Fruit fly (Drosophila melanogaster): ENCODE data around the gene CG46311.

DNA sequence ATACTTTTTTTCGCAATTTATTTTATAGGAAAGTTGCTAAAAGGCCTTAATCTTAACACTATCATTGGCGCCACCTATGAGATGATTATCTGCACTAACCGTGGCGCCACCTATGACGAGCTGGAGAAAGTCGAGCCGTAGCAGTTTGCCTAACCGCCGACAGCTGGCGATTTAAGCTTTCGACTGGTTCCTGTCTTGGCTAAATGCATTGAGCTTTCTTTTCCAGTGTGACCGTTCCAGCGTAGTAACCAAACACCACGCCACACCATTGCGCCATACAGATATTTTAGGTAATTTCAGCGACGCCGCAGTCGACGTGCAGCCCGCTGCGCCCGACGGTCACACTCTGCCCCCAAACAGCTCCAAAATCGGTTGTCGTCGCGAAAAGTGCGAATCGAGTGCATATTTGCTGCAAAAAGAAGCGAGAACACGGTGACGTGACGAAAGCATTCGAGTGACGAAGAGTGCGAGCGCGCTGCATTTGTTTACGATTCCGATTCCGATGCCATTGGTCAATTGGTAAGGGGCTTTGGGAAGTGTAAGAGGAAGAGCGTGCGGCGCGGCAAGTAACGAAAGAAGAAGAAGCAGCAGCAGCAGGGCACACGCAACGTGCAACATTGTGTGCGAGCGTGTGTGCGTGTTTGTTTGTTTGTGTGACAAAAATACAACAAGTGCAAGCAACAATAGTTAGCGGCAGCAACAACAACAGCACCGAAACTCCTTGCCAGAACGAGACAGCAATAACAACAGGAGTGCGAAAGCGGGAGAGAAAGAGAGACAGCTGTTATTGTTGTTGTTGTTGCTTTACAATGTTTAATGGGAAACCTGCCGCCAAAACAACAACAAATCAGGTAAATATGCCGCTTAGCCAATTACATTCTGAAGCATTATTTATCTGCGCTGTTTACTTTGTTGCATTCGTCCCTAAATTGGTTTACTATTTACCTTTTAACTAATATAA, at the start of gene CG46311, which contains the start of gene Tpst:
- TF ChIP-seq EcR (GFP tag; optimal IDR thresholded peaks at IDR 0.05): no peak
- TF ChIP-seq CG8478 (optimal IDR thresholded peaks at IDR 0.05): no peak
- no peak for TF ChIP-seq Dll (optimal IDR thresholded peaks at IDR 0.05)
- no peak for TF ChIP-seq usp (GFP tag; optimal IDR thresholded peaks at IDR 0.05)
- TF ChIP-seq psq (optimal IDR thresholded peaks at IDR 0.05): no peak

Measured in whole organism.